Worm (Caenorhabditis elegans) whole organism, young adult: ENCODE measurements around the gene ZK697.14.
A peak's percentile ranks its signal among the peaks of the same experiment; 100 is the strongest.

Experiments
- D2030.7 ChIP-seq: fragments of 200-800 bp; sonication (Bioruptor generic); IDR thresholded peaks from 2 replicates; pipeline ENCODE4 v1.3.6; 2022; ENCODE audit warnings: missing genetic modification reagents, missing genetic modification characterization, missing compliant biosample characterization
- F22D6.2 ChIP-seq: sonication (generic microtip); optimal IDR thresholded peaks from 2 replicates; lab custom pipeline; 2016; ENCODE audit warnings: mild to moderate bottlenecking, missing genetic modification characterization, missing compliant biosample characterization
- F52B5.7 ChIP-seq: sonication (generic microtip); optimal IDR thresholded peaks from 2 replicates; lab custom pipeline; 2016; ENCODE audit warnings: mild to moderate bottlenecking, missing genetic modification characterization, missing compliant biosample characterization
- F57A8.1 ChIP-seq: fragments of 200-800 bp; sonication (Bioruptor generic); optimal IDR thresholded peaks from 2 replicates; lab custom pipeline; 2018; ENCODE audit warnings: mild to moderate bottlenecking, missing genetic modification characterization, moderate library complexity, missing compliant biosample characterization
- K11D2.4 ChIP-seq: fragments of 200-800 bp; sonication (Bioruptor generic); IDR thresholded peaks from 2 replicates; pipeline ENCODE4 v1.3.6; 2022; ENCODE audit warnings: missing genetic modification reagents, missing genetic modification characterization, missing compliant biosample characterization
- T07F8.4 ChIP-seq: sonication (generic microtip); optimal IDR thresholded peaks from 2 replicates; lab custom pipeline; 2016; ENCODE audit warnings: mild to moderate bottlenecking, missing genetic modification characterization, moderate library complexity, missing compliant biosample characterization
- Y53F4B.3 ChIP-seq: fragments of 200-800 bp; sonication (Bioruptor generic); IDR thresholded peaks from 2 replicates; pipeline ENCODE4 v1.3.6; 2022; ENCODE audit warnings: missing genetic modification reagents, missing genetic modification characterization, missing compliant biosample characterization
- Y79H2A.3 ChIP-seq: fragments of 200-800 bp; sonication (Bioruptor generic); conservative IDR thresholded peaks from 2 replicates; pipeline ENCODE4 v1.3.6; 2022; ENCODE audit warnings: missing genetic modification reagents, missing genetic modification characterization, missing compliant biosample characterization
- Y95B8A.8 ChIP-seq: fragments of 200-800 bp; sonication (Bioruptor generic); IDR thresholded peaks from 2 replicates; pipeline ENCODE4 v1.3.6; 2022; ENCODE audit warnings: missing genetic modification reagents, missing genetic modification characterization, missing compliant biosample characterization
- ama-1 ChIP-seq, 3 experiments: fragments of 150-350 bp in 1 of 3; sonication (generic microtip) in 2 of 3; optimal IDR thresholded peaks; 2 replicates each; lab custom pipeline; 2014 to 2018; ENCODE audit warnings: missing biosample characterization in 2 of 3, missing genetic modification characterization in 2 of 3, missing genetic modification reagents in 2 of 3
- athp-1 ChIP-seq: sonication (generic microtip); optimal IDR thresholded peaks from 2 replicates; lab custom pipeline; 2017; ENCODE audit warnings: mild to moderate bottlenecking, missing genetic modification characterization, missing compliant biosample characterization
- cebp-1 ChIP-seq, 2 experiments: fragments of 200-800 bp in 1 of 2; sonication (Bioruptor generic) in 1 of 2; sonication (generic microtip) in 1 of 2; IDR thresholded peaks in 1 of 2; optimal IDR thresholded peaks in 1 of 2; 2 replicates each; pipeline versions ENCODE4 v1.3.6 to Lab custom; 2017 to 2022; ENCODE audit warnings: missing compliant biosample characterization in 2 of 2, missing genetic modification characterization in 2 of 2, mild to moderate bottlenecking in 1 of 2, missing genetic modification reagents in 1 of 2, moderate library complexity in 1 of 2
- ceh-27 ChIP-seq: fragments of 200-800 bp; sonication (Bioruptor generic); optimal IDR thresholded peaks from 2 replicates; lab custom pipeline; 2018; ENCODE audit warnings: mild to moderate bottlenecking, missing genetic modification characterization, moderate library complexity, missing compliant biosample characterization
- chd-7 ChIP-seq: sonication (generic microtip); optimal IDR thresholded peaks from 2 replicates; lab custom pipeline; 2016; ENCODE audit warnings: mild to moderate bottlenecking, missing genetic modification characterization, moderate library complexity, missing compliant biosample characterization
- die-1 ChIP-seq: sonication (generic microtip); optimal IDR thresholded peaks from 2 replicates; lab custom pipeline; 2016; ENCODE audit warnings: missing genotype, mild to moderate bottlenecking, missing genetic modification characterization, missing compliant biosample characterization
- dpl-1 ChIP-seq: fragments of 150-350 bp; optimal IDR thresholded peaks from 2 replicates; lab custom pipeline; 2014; ENCODE audit warnings: missing biosample characterization, missing genetic modification reagents, missing genetic modification characterization
- ekl-4 ChIP-seq: fragments of 200-800 bp; sonication (Bioruptor generic); IDR thresholded peaks from 2 replicates; pipeline ENCODE4 v1.3.6; 2022; ENCODE audit warnings: missing genetic modification reagents, missing genetic modification characterization, missing compliant biosample characterization
- hlh-26 ChIP-seq: fragments of 200-800 bp; sonication (Bioruptor generic); conservative IDR thresholded peaks from 2 replicates; pipeline ENCODE4 v1.3.6; 2022; ENCODE audit warnings: missing genetic modification reagents, missing genetic modification characterization, missing compliant biosample characterization
- mcd-1 ChIP-seq: fragments of 200-800 bp; sonication (Bioruptor generic); IDR thresholded peaks from 2 replicates; pipeline ENCODE4 v1.3.6; 2022; ENCODE audit warnings: missing genetic modification reagents, missing genetic modification characterization, missing compliant biosample characterization
- mes-4 ChIP-seq: sonication (generic microtip); optimal IDR thresholded peaks from 2 replicates; lab custom pipeline; 2016; ENCODE audit warnings: missing genotype, missing genetic modification characterization, missing compliant biosample characterization
- nhr-179 ChIP-seq: sonication (generic microtip); optimal IDR thresholded peaks from 2 replicates; lab custom pipeline; 2016; ENCODE audit warnings: mild to moderate bottlenecking, missing genetic modification characterization, missing compliant biosample characterization
- nhr-80 ChIP-seq: sonication (generic microtip); optimal IDR thresholded peaks from 2 replicates; lab custom pipeline; 2016; ENCODE audit warnings: missing genetic modification characterization, missing compliant biosample characterization
- nhr-90 ChIP-seq: sonication (generic microtip); optimal IDR thresholded peaks from 2 replicates; lab custom pipeline; 2016; ENCODE audit warnings: missing genotype, mild to moderate bottlenecking, missing genetic modification characterization, missing compliant biosample characterization
- rec-8 ChIP-seq, 2 experiments: sonication (generic microtip); optimal IDR thresholded peaks; 2 replicates each; lab custom pipeline; 2016; ENCODE audit warnings: mild to moderate bottlenecking in 2 of 2, missing genetic modification characterization in 2 of 2, missing genetic modification reagents in 2 of 2, missing genotype in 2 of 2, missing biosample characterization in 1 of 2, missing compliant biosample characterization in 1 of 2, moderate library complexity in 1 of 2
- repo-1 ChIP-seq: sonication (generic microtip); optimal IDR thresholded peaks from 2 replicates; lab custom pipeline; 2017; ENCODE audit warnings: mild to moderate bottlenecking, missing genetic modification characterization, missing compliant biosample characterization
- rpc-1 ChIP-seq, 2 experiments: fragments of 150-350 bp in 1 of 2; sonication (generic microtip) in 1 of 2; optimal IDR thresholded peaks; 2 replicates each; lab custom pipeline; 2014 to 2018; ENCODE audit warnings: missing biosample characterization in 1 of 2, missing genetic modification characterization in 1 of 2, missing genetic modification reagents in 1 of 2, missing genotype in 1 of 2
- snpc-1.3 ChIP-seq: sonication (generic microtip); optimal IDR thresholded peaks from 2 replicates; lab custom pipeline; 2017; ENCODE audit warnings: missing genetic modification characterization, mild to moderate bottlenecking, missing compliant biosample characterization, antibody characterized with exemption, moderate library complexity, missing genotype, missing genetic modification reagents; ENCODE audit not compliant: insufficient read depth
- sptf-2 ChIP-seq: fragments of 200-800 bp; sonication (Bioruptor generic); optimal IDR thresholded peaks from 2 replicates; lab custom pipeline; 2018; ENCODE audit warnings: mild to moderate bottlenecking, missing genetic modification characterization, missing compliant biosample characterization
- tbp1 ChIP-seq: fragments of 200-800 bp; sonication (Bioruptor generic); optimal IDR thresholded peaks from 2 replicates; lab custom pipeline; 2018; ENCODE audit warnings: mild to moderate bottlenecking, missing genetic modification characterization, missing compliant biosample characterization
- unc-130 ChIP-seq: sonication (generic microtip); optimal IDR thresholded peaks from 2 replicates; lab custom pipeline; 2016; ENCODE audit warnings: missing genetic modification reagents, missing genetic modification characterization, missing compliant biosample characterization
- zim-3 ChIP-seq: sonication (generic microtip); optimal IDR thresholded peaks from 2 replicates; lab custom pipeline; 2017; ENCODE audit warnings: mild to moderate bottlenecking, missing genetic modification characterization, moderate library complexity, missing compliant biosample characterization

The ZK697.14 gene

ce11 chrV:1804645-1805559 is 49.4 kb upstream of the ZK697.14 start, which contains the start of the genes hsp-16.2 and hsp-16.41 (continued):
- TF ChIP-seq ceh-27 (GFP tag; lab: Kevin White, UChicago) (peak; percentile 23), die-1 (no peak), mes-4 (no peak), mcd-1 (GFP tag; lab: Robert Waterston, UW) (peak; percentile 33; the same call in 1 of the 2 replicates), Y79H2A.3 (GFP tag; lab: Robert Waterston, UW) (no peak)
- TF ChIP-seq, all 124 proteins: peak for 16

- no peak for TF ChIP-seq ceh-27 (GFP tag; lab: Kevin White, UChicago)
- TF ChIP-seq nhr-80, result peak; percentile 5
- TF ChIP-seq ama-1 (optimal IDR thresholded peaks at IDR 0.05; lab: Kevin White, UChicago), result peak; percentile 38
- no peak for TF ChIP-seq ama-1 (GFP tag; optimal IDR thresholded peaks at IDR 0.05; lab: Kevin White, UChicago)
- TF ChIP-seq repo-1, result peak; percentile 5
- TF ChIP-seq, all 124 proteins: peak for 3
These were observed 48.6 kb upstream of the ZK697.14 start for ce11 chrV:1804034-1804542.

- TF ChIP-seq athp-1 (tag; lab: Kevin White, UChicago) (no peak), cebp-1 (GFP tag; IDR thresholded peaks at IDR 0.05; lab: Robert Waterston, UW) (no peak), cebp-1 (tag; optimal IDR thresholded peaks at IDR 0.05; lab: Kevin White, UChicago) (no peak), Y53F4B.3 (GFP tag; lab: Robert Waterston, UW) (no peak), T07F8.4 (no peak), F52B5.7 (tag; lab: Kevin White, UChicago) (no peak), nhr-90 (tag; lab: Kevin White, UChicago) (no peak), nhr-179 (tag; lab: Kevin White, UChicago) (no peak), F57A8.1 (GFP tag; lab: Kevin White, UChicago) (no peak)
These were observed 47.6 kb upstream of the ZK697.14 start, which contains the start of gene srt-41 for ce11 chrV:1803043-1803442. Gene srt-41, minus strand, starts transcription at chrV:1803143.

ce11 chrV:1797900-1798299 is 42.4 kb upstream of the ZK697.14 start, which contains the start of gene F36H9.10:
Gene F36H9.10, plus strand, starts transcription at chrV:1798200.
- TF ChIP-seq athp-1 (tag; lab: Kevin White, UChicago) (no peak), snpc-1.3 (tag; lab: Kevin White, UChicago) (no peak), chd-7 (no peak), D2030.7 (GFP tag; lab: Robert Waterston, UW) (peak; percentile 41; the same call in 1 of the 2 replicates), tbp1 (GFP tag; lab: Kevin White, UChicago) (peak; percentile 34), rpc-1 (optimal IDR thresholded peaks at IDR 0.05; lab: Kevin White, UChicago) (no peak), rpc-1 (tag; optimal IDR thresholded peaks at IDR 0.05; lab: Kevin White, UChicago) (peak; percentile 62)

- TF ChIP-seq F22D6.2 (tag; lab: Kevin White, UChicago) (no peak), Y95B8A.8 (GFP tag; lab: Robert Waterston, UW) (no peak), ekl-4 (GFP tag; lab: Robert Waterston, UW) (no peak), rpc-1 (optimal IDR thresholded peaks at IDR 0.05; lab: Kevin White, UChicago) (no peak), rpc-1 (tag; optimal IDR thresholded peaks at IDR 0.05; lab: Kevin White, UChicago) (no peak), dpl-1 (GFP tag; lab: Kevin White, UChicago) (no peak), T07F8.4 (no peak), K11D2.4 (GFP tag; lab: Robert Waterston, UW) (no peak), sptf-2 (no peak), unc-130 (no peak), zim-3 (tag; lab: Kevin White, UChicago) (no peak), hlh-26 (GFP tag; lab: Robert Waterston, UW) (no peak), rec-8 (tag; optimal IDR thresholded peaks at IDR 0.05; lab: Kevin White, UChicago) (no peak)
These were observed 38.7 kb upstream of the ZK697.14 start, which contains the start of gene F36H9.1 for ce11 chrV:1794218-1794617. Gene F36H9.1, plus strand, starts transcription at chrV:1794518.
